Fruit fly (Drosophila melanogaster): ENCODE results near the gene CG12817.

CG12817 gene

DNA sequence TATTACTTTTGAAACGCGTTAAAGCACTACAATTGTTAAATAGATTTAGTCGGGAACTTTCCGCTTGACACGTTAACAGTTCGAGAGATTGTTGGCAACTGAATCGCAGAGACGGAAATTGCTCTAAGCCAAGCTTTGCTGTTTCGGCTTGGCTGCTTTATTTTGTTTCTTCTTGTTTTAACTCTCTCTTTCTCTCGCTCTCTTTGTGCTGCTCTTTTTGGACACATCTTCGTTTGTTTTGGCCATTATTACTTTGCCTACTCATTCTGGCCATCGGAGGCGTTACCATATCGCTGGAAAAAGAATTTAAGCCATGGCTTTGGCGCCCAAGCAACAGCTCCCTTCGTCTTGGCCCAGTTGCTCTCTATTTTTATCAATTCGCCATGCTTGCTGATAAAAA is 35.0 kb downstream of the CG12817 start, which contains the start of gene CG12814:
TSS of gene CG12814 (minus strand) at position 84 of the 400 bp plus-strand sequence.
- TF ChIP-seq psq (optimal IDR thresholded peaks at IDR 0.05): no peak
- TF ChIP-seq insv (optimal IDR thresholded peaks at IDR 0.05): no peak
- no peak for TF ChIP-seq Myc (optimal IDR thresholded peaks at IDR 0.05)
- TF ChIP-seq Sin3A (optimal IDR thresholded peaks at IDR 0.05): no peak
- no peak for TF ChIP-seq ttk (optimal IDR thresholded peaks at IDR 0.05)

DNA sequence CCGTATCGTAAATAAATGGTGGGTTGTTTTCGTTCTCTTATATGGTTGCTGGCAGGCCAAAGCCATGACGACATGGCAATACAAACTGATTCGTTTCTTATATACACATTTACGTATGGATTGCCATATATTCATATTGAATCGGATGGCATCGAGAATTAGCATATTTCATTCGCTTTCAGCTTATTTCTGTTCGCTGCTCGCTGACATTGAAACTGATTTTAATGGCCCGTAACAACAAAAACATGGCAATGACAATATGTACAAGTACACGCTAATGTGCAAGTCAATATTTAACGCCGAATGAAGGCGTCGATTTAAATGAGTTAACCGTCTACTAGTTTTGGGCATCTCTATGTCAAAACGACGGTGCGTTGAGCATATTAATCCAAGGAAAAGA is 38.5 kb downstream of the CG12817 start:
- no peak for TF ChIP-seq psq (optimal IDR thresholded peaks at IDR 0.05)
- TF ChIP-seq insv (optimal IDR thresholded peaks at IDR 0.05): no peak
- TF ChIP-seq h (optimal IDR thresholded peaks at IDR 0.05): no peak
- TF ChIP-seq Myc (optimal IDR thresholded peaks at IDR 0.05): no peak
- no peak for TF ChIP-seq ttk (optimal IDR thresholded peaks at IDR 0.05)
- TF ChIP-seq Sin3A (optimal IDR thresholded peaks at IDR 0.05): no peak

DNA sequence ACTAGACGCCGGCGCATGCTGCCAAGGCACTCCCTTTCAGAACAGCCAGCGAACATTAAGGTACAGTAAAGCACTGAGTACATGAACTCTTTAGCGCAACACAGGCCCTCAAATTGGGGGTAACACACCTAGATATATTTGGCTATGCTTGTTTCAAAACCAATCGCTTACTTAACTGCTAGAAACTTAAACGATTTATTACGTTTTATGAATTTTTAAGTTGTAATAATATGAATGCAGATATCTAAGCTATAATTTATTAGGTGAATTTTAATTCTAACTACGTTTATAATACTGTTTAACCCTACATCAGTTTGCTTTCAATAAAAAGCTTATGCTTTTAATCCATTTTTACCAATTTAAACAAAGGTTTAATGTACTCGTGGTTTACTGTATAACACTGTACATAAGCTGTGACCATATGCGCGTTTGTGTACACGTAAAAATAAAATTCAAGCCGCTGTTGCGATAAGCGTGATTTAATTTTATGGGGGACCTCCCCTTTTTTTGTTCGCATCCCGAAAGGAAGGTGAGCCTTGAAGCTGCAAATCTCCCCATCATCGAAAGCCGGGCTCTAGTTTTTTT is 47.5 kb downstream of the CG12817 start:
- no peak for TF ChIP-seq h (optimal IDR thresholded peaks at IDR 0.05)
- no peak for TF ChIP-seq ttk (optimal IDR thresholded peaks at IDR 0.05)
- TF ChIP-seq psq (optimal IDR thresholded peaks at IDR 0.05): no peak
- TF ChIP-seq Sin3A (optimal IDR thresholded peaks at IDR 0.05): no peak
- TF ChIP-seq Myc (optimal IDR thresholded peaks at IDR 0.05): no peak
